Worm (Caenorhabditis elegans) whole organism, early embryonic: ENCODE data around the gene bus-1.

Source experiments
- aly-1 ChIP-seq: sonication (generic microtip); optimal IDR thresholded peaks from 2 replicates; lab custom pipeline; 2016; ENCODE audit warnings: missing genetic modification characterization, missing compliant biosample characterization
- ama-1 ChIP-seq: fragments of 150-350 bp; optimal IDR thresholded peaks from 2 replicates; lab custom pipeline; 2014
- ceh-13 ChIP-seq: fragments of 200-800 bp; sonication (Bioruptor generic); optimal IDR thresholded peaks from 2 replicates; lab custom pipeline; 2018; ENCODE audit warnings: mild to moderate bottlenecking, missing genetic modification characterization, missing compliant biosample characterization
- ceh-36 ChIP-seq: sonication (generic microtip); optimal IDR thresholded peaks from 2 replicates; lab custom pipeline; 2016; ENCODE audit warnings: missing genetic modification characterization, inconsistent platforms, missing compliant biosample characterization
- ets-7 ChIP-seq: sonication (generic microtip); optimal IDR thresholded peaks from 2 replicates; lab custom pipeline; 2016; ENCODE audit warnings: missing genotype, missing genetic modification characterization, missing compliant biosample characterization
- flt-1 ChIP-seq: fragments of 200-800 bp; sonication (Bioruptor generic); IDR thresholded peaks from 2 replicates; pipeline ENCODE4 v1.3.6; 2022; ENCODE audit warnings: missing genetic modification characterization, missing compliant biosample characterization
- hmbx-1 ChIP-seq: sonication (generic microtip); optimal IDR thresholded peaks from 2 replicates; lab custom pipeline; 2016; ENCODE audit warnings: mild to moderate bottlenecking, missing genetic modification characterization, missing compliant biosample characterization
- hmg-4 ChIP-seq: fragments of 200-800 bp; sonication (Bioruptor generic); optimal IDR thresholded peaks from 2 replicates; lab custom pipeline; 2018; ENCODE audit warnings: mild to moderate bottlenecking, missing genetic modification characterization, missing compliant biosample characterization
- hnd-1 ChIP-seq: sonication (generic microtip); optimal IDR thresholded peaks from 2 replicates; lab custom pipeline; 2016; ENCODE audit warnings: missing genetic modification characterization, missing compliant biosample characterization
- scrt-1 ChIP-seq: fragments of 200-800 bp; sonication (Bioruptor generic); IDR thresholded peaks from 2 replicates; pipeline ENCODE4 v1.3.6; 2022; ENCODE audit warnings: missing genetic modification characterization, missing compliant biosample characterization
- sea-1 ChIP-seq: fragments of 200-800 bp; sonication (Bioruptor generic); conservative IDR thresholded peaks from 2 replicates; pipeline ENCODE4 v1.3.6; 2022; ENCODE audit warnings: missing genetic modification characterization, missing compliant biosample characterization
- tra-4 ChIP-seq: sonication (generic microtip); optimal IDR thresholded peaks from 2 replicates; lab custom pipeline; 2017; ENCODE audit warnings: missing genetic modification characterization, missing compliant biosample characterization

- no peak for TF ChIP-seq aly-1 (tag; lab: Kevin White, UChicago)
- TF ChIP-seq ama-1, result no peak
- no peak for TF ChIP-seq sea-1 (GFP tag; lab: Robert Waterston, UW)
- TF ChIP-seq tra-4 (tag; lab: Kevin White, UChicago), result no peak
- TF ChIP-seq hmbx-1 (tag; lab: Kevin White, UChicago), result no peak
- TF ChIP-seq hmg-4, result no peak
- no peak for TF ChIP-seq hnd-1 (tag; lab: Kevin White, UChicago)
- TF ChIP-seq flt-1 (GFP tag; lab: Robert Waterston, UW), result no peak
- TF ChIP-seq ets-7 (tag; lab: Kevin White, UChicago), result no peak
- no peak for TF ChIP-seq scrt-1 (GFP tag; lab: Robert Waterston, UW)
- no peak for TF ChIP-seq ceh-36 (tag; lab: Kevin White, UChicago)
- no peak for TF ChIP-seq ceh-13 (GFP tag; lab: Kevin White, UChicago)
Observed at ce11 chrV:9065001-9065400, 40.4 kb upstream of the bus-1 start.
